Fruit fly (Drosophila melanogaster) whole organism: ENCODE data around the gene CG43407.

ENCODE experiments used
- Dll ChIP-seq: fragments of >200 bp; optimal IDR thresholded peaks from 2 replicates; lab custom pipeline; 2017
- EcR ChIP-seq, 2 experiments: fragments of >200 bp; optimal IDR thresholded peaks; 2 replicates each; lab custom pipeline; 2017; ENCODE audit warnings: missing biosample characterization in 2 of 2, missing genetic modification characterization in 2 of 2, missing genetic modification reagents in 2 of 2
- pan ChIP-seq: fragments of >200 bp; optimal IDR thresholded peaks from 2 replicates; lab custom pipeline; 2017
- psq ChIP-seq: fragments of >200 bp; optimal IDR thresholded peaks from 2 replicates; lab custom pipeline; 2017

DNA sequence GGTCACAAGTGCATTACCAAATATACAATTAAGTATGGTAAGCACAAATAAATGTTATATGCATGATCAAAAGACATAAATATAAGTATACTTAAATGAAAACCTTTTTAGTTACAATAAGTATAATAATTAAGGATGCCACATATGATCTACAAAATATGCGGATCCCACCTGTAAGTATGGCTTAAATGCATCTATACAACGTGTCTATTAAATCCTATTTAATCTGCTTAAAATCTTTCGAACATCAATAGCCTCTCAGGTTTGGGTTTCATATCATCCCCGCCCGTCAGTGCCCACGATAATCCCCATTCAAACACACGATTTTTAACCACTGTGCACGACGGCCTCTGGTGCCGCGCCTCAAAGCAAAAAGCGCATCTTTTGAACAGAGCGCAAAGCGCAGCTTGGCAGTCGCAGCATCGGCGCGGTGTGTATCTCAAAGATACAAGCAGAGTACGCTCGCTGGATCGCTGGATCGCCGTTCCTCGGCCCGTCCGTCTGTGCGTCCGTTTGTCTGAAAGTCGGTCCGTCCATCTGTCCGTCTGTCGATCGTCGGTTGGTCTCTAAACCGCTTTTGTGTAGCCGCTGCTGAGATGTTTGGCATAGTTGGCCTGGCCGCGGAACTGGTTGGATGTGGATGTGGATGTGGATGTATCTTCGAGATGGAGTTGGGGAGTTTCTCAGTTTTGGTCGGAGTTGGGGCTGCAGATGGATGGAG lies 11.4 kb downstream of the CG43407 start:
- TF ChIP-seq pan (no peak), psq (lab: Kevin White, UChicago) (no peak), Dll (no peak), EcR (GFP tag; optimal IDR thresholded peaks at IDR 0.05; lab: Kevin White, UChicago) (no peak)
